Fruit fly (Drosophila melanogaster): ENCODE data around the gene CG33500.
A peak's percentile ranks its signal among the peaks of the same experiment; 100 is the strongest.

CG33500 gene

DNA sequence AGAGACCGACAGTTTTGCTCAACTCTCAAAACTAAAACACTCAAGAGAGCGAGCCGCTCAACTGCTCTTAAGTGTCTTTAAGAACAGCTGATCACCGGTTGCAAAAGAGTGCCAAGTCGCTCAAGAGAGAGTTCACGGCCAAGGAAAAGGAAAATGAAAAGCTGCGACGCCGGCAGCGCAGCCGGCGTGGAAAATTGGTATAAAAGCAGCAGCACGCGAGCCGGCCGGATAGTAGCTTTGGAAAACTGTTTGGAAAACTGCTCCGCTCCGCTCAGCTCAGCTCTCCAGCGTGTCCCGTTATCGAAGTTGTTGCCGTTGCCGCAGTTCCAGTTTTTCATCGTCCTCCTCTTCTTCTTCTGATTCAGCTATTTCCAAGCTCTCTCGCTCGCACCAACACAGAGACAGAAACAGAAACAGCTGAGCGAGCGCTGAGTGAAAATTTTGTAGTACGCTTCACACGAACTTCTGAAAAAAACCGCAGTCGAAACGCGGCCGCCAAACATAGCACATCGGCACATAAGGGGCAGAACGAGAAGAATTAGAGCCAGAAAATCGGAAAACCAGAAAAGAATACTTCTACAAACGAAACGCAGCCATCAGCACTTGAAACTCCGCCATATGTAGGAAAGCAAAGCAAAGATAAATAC is 21.0 kb upstream of the CG33500 start, which contains the start of gene chrb (continued):
- TF ChIP-seq Hmx (GFP tag; optimal IDR thresholded peaks at IDR 0.05): no peak
- TF ChIP-seq HLH3B (GFP tag; IDR thresholded peaks at IDR 0.05): peak; percentile 39; the same call in 1 of the 2 replicates
- TF ChIP-seq HHEX (GFP tag; optimal IDR thresholded peaks at IDR 0.05): peak; percentile 64
- peak; percentile 70; the same call in 1 of the 2 replicates for TF ChIP-seq sna (GFP tag; IDR thresholded peaks at IDR 0.05; ENCODE audit: partially characterized antibody)
- peak; percentile 29 for TF ChIP-seq CG4424 (GFP tag; optimal IDR thresholded peaks at IDR 0.05)
- TF ChIP-seq CG12299 (tag; optimal IDR thresholded peaks at IDR 0.05): peak; percentile 45
- TF ChIP-seq bcd (GFP tag; optimal IDR thresholded peaks at IDR 0.05): peak; percentile 3
- TF ChIP-seq gem (tag; optimal IDR thresholded peaks at IDR 0.05): no peak
- TF ChIP-seq CkIIα-i1 (GFP tag; IDR thresholded peaks at IDR 0.05): no peak
- peak; percentile 85 for TF ChIP-seq vvl (GFP tag; IDR thresholded peaks at IDR 0.05)
- no peak for TF ChIP-seq CG10565 (GFP tag; optimal IDR thresholded peaks at IDR 0.05)
- peak; percentile 97 for TF ChIP-seq chm (GFP tag; IDR thresholded peaks at IDR 0.05)
- peak; percentile 58 for TF ChIP-seq CG17359 (tag; optimal IDR thresholded peaks at IDR 0.05)
- TF ChIP-seq CG42726 (GFP tag; IDR thresholded peaks at IDR 0.05; ENCODE audit: partially characterized antibody): peak; percentile 71
- TF ChIP-seq NK7.1 (GFP tag; optimal IDR thresholded peaks at IDR 0.05): peak; percentile 15
- no peak for TF ChIP-seq Rx (GFP tag; IDR thresholded peaks at IDR 0.05)
- peak; percentile 23; the same call in 1 of the 2 replicates for TF ChIP-seq Ptx1 (GFP tag; IDR thresholded peaks at IDR 0.05)
- peak; percentile 13 for TF ChIP-seq CG6254 (GFP tag; optimal IDR thresholded peaks at IDR 0.05)
- peak; percentile 43 for TF ChIP-seq CG4282 (GFP tag; optimal IDR thresholded peaks at IDR 0.05)
- no peak for TF ChIP-seq lov (optimal IDR thresholded peaks at IDR 0.05)
- peak; percentile 80; the same call in 2 of the 3 replicates for TF ChIP-seq lov (GFP tag; IDR thresholded peaks at IDR 0.05)
- TF ChIP-seq mld (GFP tag; IDR thresholded peaks at IDR 0.05; ENCODE audit: partially characterized antibody): peak; percentile 72; the same call in 1 of the 3 replicates
- no peak for TF ChIP-seq lbe (GFP tag; optimal IDR thresholded peaks at IDR 0.05)
- TF ChIP-seq CG11696 (GFP tag; IDR thresholded peaks at IDR 0.05): no peak
- peak; percentile 84 for TF ChIP-seq zen2 (GFP tag; IDR thresholded peaks at IDR 0.05; ENCODE audit: partially characterized antibody)
- peak; percentile 69 for TF ChIP-seq lilli (GFP tag; optimal IDR thresholded peaks at IDR 0.05)
- no peak for TF ChIP-seq grn (GFP tag; optimal IDR thresholded peaks at IDR 0.05)
- peak; percentile 65; the same call in 2 of the 3 replicates for TF ChIP-seq Dbx (GFP tag; IDR thresholded peaks at IDR 0.05)
- TF ChIP-seq dan (GFP tag; IDR thresholded peaks at IDR 0.05): no peak
- peak; percentile 36 for TF ChIP-seq NfI (GFP tag; optimal IDR thresholded peaks at IDR 0.05)
- TF ChIP-seq CG7839 (tag; optimal IDR thresholded peaks at IDR 0.05): peak; percentile 34
- TF ChIP-seq Antp (GFP tag; optimal IDR thresholded peaks at IDR 0.05): peak; percentile 58
- TF ChIP-seq CG5245 (GFP tag; optimal IDR thresholded peaks at IDR 0.05): peak; percentile 28
- TF ChIP-seq NC2α (GFP tag; optimal IDR thresholded peaks at IDR 0.05): peak; percentile 77
- TF ChIP-seq Hey (tag; optimal IDR thresholded peaks at IDR 0.05): no peak
- no peak for TF ChIP-seq gfzf (GFP tag; optimal IDR thresholded peaks at IDR 0.05)
- TF ChIP-seq Adf1 (GFP tag; IDR thresholded peaks at IDR 0.05): peak; percentile 96
- peak; percentile 64 for TF ChIP-seq CG6813 (GFP tag; optimal IDR thresholded peaks at IDR 0.05)
- TF ChIP-seq CG6854 (GFP tag; optimal IDR thresholded peaks at IDR 0.05): peak; percentile 65
- no peak for TF ChIP-seq sima (GFP tag; optimal IDR thresholded peaks at IDR 0.05)
- TF ChIP-seq slou (GFP tag; optimal IDR thresholded peaks at IDR 0.05): no peak
- no peak for TF ChIP-seq prd (optimal IDR thresholded peaks at IDR 0.05)
- no peak for TF ChIP-seq prd (GFP tag; IDR thresholded peaks at IDR 0.05)
- peak; percentile 38; the same call in 2 of the 4 replicates for TF ChIP-seq Gug (GFP tag; IDR thresholded peaks at IDR 0.05)
- TF ChIP-seq fru (optimal IDR thresholded peaks at IDR 0.05): no peak
- peak; percentile 39; the same call in 1 of the 2 replicates for TF ChIP-seq CG11247 (GFP tag; IDR thresholded peaks at IDR 0.05)
- no peak for TF ChIP-seq Atf3 (GFP tag; optimal IDR thresholded peaks at IDR 0.05)
- peak; percentile 92 for TF ChIP-seq sens (GFP tag)
- TF ChIP-seq CG17186 (GFP tag; optimal IDR thresholded peaks at IDR 0.05): no peak
- TF ChIP-seq Poxn (GFP tag; IDR thresholded peaks at IDR 0.05): no peak
- peak; percentile 67 for TF ChIP-seq CG13624 (GFP tag; optimal IDR thresholded peaks at IDR 0.05)

Data from whole organism, embryonic.